Fruit fly (Drosophila melanogaster) whole organism, embryonic: ENCODE data around the gene CG34258.

Experiments used
- Ada2b ChIP-seq: fragments of 200-800 bp; sonication (Bioruptor generic); IDR thresholded peaks from 2 replicates; pipeline ENCODE4 v1.3.6; 2022; ENCODE audit warnings: missing biosample characterization, missing genetic modification characterization
- Atf6 ChIP-seq: fragments of 200-800 bp; sonication (Bioruptor generic); IDR thresholded peaks from 2 replicates; pipeline ENCODE4 v1.3.6; 2022; ENCODE audit warnings: missing biosample characterization, missing genetic modification characterization
- Bdp1 ChIP-seq: fragments of 200-800 bp; sonication (Bioruptor generic); optimal IDR thresholded peaks from 3 replicates; lab custom pipeline; 2016; ENCODE audit warnings: missing biosample characterization, missing genetic modification characterization
- CG11560 ChIP-seq: fragments of 200-800 bp; sonication (Bioruptor generic); IDR thresholded peaks from 3 replicates; pipeline ENCODE4 v1.3.6; 2022; ENCODE audit warnings: missing biosample characterization, missing genetic modification characterization
- CG11695 ChIP-seq: fragments of 200-800 bp; sonication (Bioruptor generic); IDR thresholded peaks from 3 replicates; pipeline ENCODE4 v1.3.6; 2022; ENCODE audit warnings: missing biosample characterization, missing genetic modification characterization
- CG11696 ChIP-seq: fragments of 200-800 bp; sonication (Bioruptor generic); IDR thresholded peaks from 2 replicates; pipeline ENCODE4 v1.3.6; 2022; ENCODE audit warnings: missing biosample characterization, missing genetic modification characterization
- CG12155 ChIP-seq: fragments of 200-800 bp; sonication (Bioruptor generic); optimal IDR thresholded peaks from 3 replicates; lab custom pipeline; 2016; ENCODE audit warnings: missing biosample characterization, missing genetic modification characterization
- CG12299 ChIP-seq: fragments of 200-800 bp; sonication (Bioruptor generic); optimal IDR thresholded peaks from 2 replicates; lab custom pipeline; 2018; ENCODE audit warnings: missing biosample characterization, mild to moderate bottlenecking, missing genetic modification characterization
- CG14710 ChIP-seq: fragments of 200-800 bp; sonication (Bioruptor generic); optimal IDR thresholded peaks from 3 replicates; lab custom pipeline; 2019; ENCODE audit warnings: missing biosample characterization, mild to moderate bottlenecking, missing genetic modification characterization, moderate library complexity
- CG1603 ChIP-seq: fragments of 200-800 bp; sonication (Bioruptor generic); optimal IDR thresholded peaks from 2 replicates; lab custom pipeline; 2019; ENCODE audit warnings: missing biosample characterization, mild to moderate bottlenecking, missing genetic modification characterization, moderate library complexity
- CG16815 ChIP-seq: fragments of 200-800 bp; sonication (Bioruptor generic); optimal IDR thresholded peaks from 3 replicates; lab custom pipeline; 2017; ENCODE audit warnings: missing biosample characterization, mild to moderate bottlenecking, missing genetic modification characterization
- CG17385 ChIP-seq: fragments of 200-800 bp; sonication (Bioruptor generic); optimal IDR thresholded peaks from 3 replicates; lab custom pipeline; 2018; ENCODE audit warnings: missing biosample characterization, mild to moderate bottlenecking, missing genetic modification characterization
- CG2202 ChIP-seq: fragments of 200-800 bp; sonication (Bioruptor generic); optimal IDR thresholded peaks from 2 replicates; lab custom pipeline; 2018; ENCODE audit warnings: missing biosample characterization, mild to moderate bottlenecking, missing genetic modification characterization
- CG2678 ChIP-seq: fragments of 200-800 bp; sonication (Bioruptor generic); optimal IDR thresholded peaks from 3 replicates; lab custom pipeline; 2019; ENCODE audit warnings: missing biosample characterization, mild to moderate bottlenecking, missing genetic modification characterization, moderate library complexity
- CG32532 ChIP-seq: fragments of 200-800 bp; sonication (Bioruptor generic); IDR thresholded peaks from 2 replicates; pipeline ENCODE4 v1.3.6; 2022; ENCODE audit warnings: missing biosample characterization, missing genetic modification characterization
- CG43689 ChIP-seq: fragments of 200-800 bp; sonication (Bioruptor generic); IDR thresholded peaks from 2 replicates; pipeline ENCODE4 v1.3.6; 2022; ENCODE audit warnings: missing biosample characterization, missing genetic modification characterization
- CG7839 ChIP-seq: fragments of 200-800 bp; sonication (Bioruptor generic); optimal IDR thresholded peaks from 3 replicates; lab custom pipeline; 2018; ENCODE audit warnings: missing biosample characterization, mild to moderate bottlenecking, missing genetic modification characterization, moderate library complexity
- CG8478 ChIP-seq: fragments of >200 bp; optimal IDR thresholded peaks from 2 replicates; lab custom pipeline; 2018
- Gsc ChIP-seq: fragments of 200-800 bp; sonication (Bioruptor generic); IDR thresholded peaks from 2 replicates; pipeline ENCODE4 v1.3.6; 2022; ENCODE audit warnings: missing biosample characterization, missing genetic modification characterization
- Med ChIP-seq: fragments of 200-800 bp; sonication (Bioruptor generic); peaks from one replicate; lab custom pipeline; 2016; ENCODE audit warnings: missing biosample characterization, missing genetic modification characterization, mild to moderate bottlenecking, inconsistent platforms, moderate library complexity
- Mrtf ChIP-seq: fragments of 200-800 bp; sonication (Bioruptor generic); IDR thresholded peaks from 3 replicates; pipeline ENCODE4 v1.3.6; 2022; ENCODE audit warnings: missing biosample characterization, missing genetic modification characterization
- Nf-YA ChIP-seq: fragments of 200-800 bp; sonication (Bioruptor generic); IDR thresholded peaks from 2 replicates; pipeline ENCODE4 v1.3.6; 2022; ENCODE audit warnings: missing biosample characterization, missing genetic modification characterization
- Xrp1 ChIP-seq: fragments of 200-800 bp; sonication (Bioruptor generic); IDR thresholded peaks from 2 replicates; pipeline ENCODE4 v1.3.6; 2022; ENCODE audit warnings: missing biosample characterization, missing genetic modification characterization
- abd-A ChIP-seq: fragments of 200-800 bp; sonication (Bioruptor generic); optimal IDR thresholded peaks from 3 replicates; lab custom pipeline; 2019; ENCODE audit warnings: missing biosample characterization, mild to moderate bottlenecking, missing genetic modification characterization, moderate library complexity
- aop ChIP-seq: fragments of 200-800 bp; sonication (Bioruptor generic); IDR thresholded peaks from 2 replicates; pipeline ENCODE4 v1.3.6; 2022; ENCODE audit warnings: missing biosample characterization, missing genetic modification characterization
- ara ChIP-seq: fragments of 200-800 bp; sonication (Bioruptor generic); IDR thresholded peaks from 2 replicates; pipeline ENCODE4 v1.3.6; 2022; ENCODE audit warnings: missing biosample characterization, missing genetic modification characterization
- bab2 ChIP-seq: fragments of 200-800 bp; sonication (Bioruptor generic); optimal IDR thresholded peaks from 2 replicates; lab custom pipeline; 2016; ENCODE audit warnings: missing biosample characterization, missing genetic modification characterization
- bcd ChIP-seq: fragments of 200-800 bp; sonication (Bioruptor generic); optimal IDR thresholded peaks from 2 replicates; lab custom pipeline; 2017; ENCODE audit warnings: missing biosample characterization, mild to moderate bottlenecking, missing genetic modification characterization
- cato ChIP-seq: fragments of 200-800 bp; sonication (Bioruptor generic); optimal IDR thresholded peaks from 2 replicates; lab custom pipeline; 2016; ENCODE audit warnings: missing biosample characterization, missing genetic modification characterization, borderline replicate concordance
- corto ChIP-seq: fragments of 200-800 bp; sonication (Bioruptor generic); optimal IDR thresholded peaks from 2 replicates; lab custom pipeline; 2016; ENCODE audit warnings: missing biosample characterization, mild to moderate bottlenecking, missing genetic modification characterization, moderate library complexity
- danr ChIP-seq: fragments of 200-800 bp; sonication (Bioruptor generic); IDR thresholded peaks from 2 replicates; pipeline ENCODE4 v1.3.6; 2022; ENCODE audit warnings: missing biosample characterization, missing genetic modification characterization
- disco-r ChIP-seq: fragments of 200-800 bp; sonication (Bioruptor generic); optimal IDR thresholded peaks from 2 replicates; lab custom pipeline; 2016; ENCODE audit warnings: missing biosample characterization, missing genetic modification characterization
- exex ChIP-seq: fragments of 200-800 bp; sonication (Bioruptor generic); optimal IDR thresholded peaks from 4 replicates; lab custom pipeline; 2018; ENCODE audit warnings: missing biosample characterization, mild to moderate bottlenecking, missing genetic modification characterization, moderate library complexity
- fd64A ChIP-seq: fragments of 200-800 bp; sonication (Bioruptor generic); optimal IDR thresholded peaks from 3 replicates; lab custom pipeline; 2018; ENCODE audit warnings: missing biosample characterization, mild to moderate bottlenecking, missing genetic modification characterization
- hkb ChIP-seq, 2 experiments: fragments of 200-800 bp in 1 of 2; fragments of >200 bp in 1 of 2; sonication (Bioruptor generic) in 1 of 2; IDR thresholded peaks in 1 of 2; optimal IDR thresholded peaks in 1 of 2; 2 replicates each; pipeline versions ENCODE4 v1.3.6 to Lab custom; 2017 to 2022; ENCODE audit warnings: missing biosample characterization in 1 of 2, missing genetic modification characterization in 1 of 2
- inv ChIP-seq: fragments of 200-800 bp; sonication (Bioruptor generic); IDR thresholded peaks from 2 replicates; pipeline ENCODE4 v1.3.6; 2022; ENCODE audit warnings: missing biosample characterization, missing genetic modification characterization; ENCODE audit not compliant: partially characterized antibody
- kni ChIP-seq: fragments of 200-800 bp; sonication (Bioruptor generic); optimal IDR thresholded peaks from 3 replicates; lab custom pipeline; 2017; ENCODE audit warnings: mild to moderate bottlenecking, missing biosample characterization, missing genetic modification reagents, missing genetic modification characterization
- maf-S ChIP-seq: fragments of 200-800 bp; sonication (Bioruptor generic); optimal IDR thresholded peaks from 2 replicates; lab custom pipeline; 2016; ENCODE audit warnings: missing biosample characterization, missing genetic modification characterization
- nerfin-2 ChIP-seq: fragments of 200-800 bp; sonication (Bioruptor generic); IDR thresholded peaks from 2 replicates; pipeline ENCODE4 v1.3.6; 2022; ENCODE audit warnings: missing biosample characterization, missing genetic modification characterization; ENCODE audit not compliant: partially characterized antibody
- org-1 ChIP-seq: fragments of 200-800 bp; sonication (Bioruptor generic); optimal IDR thresholded peaks from 2 replicates; lab custom pipeline; 2017; ENCODE audit warnings: missing biosample characterization, missing genetic modification characterization
- pfk ChIP-seq: fragments of 200-800 bp; sonication (Bioruptor generic); optimal IDR thresholded peaks from 2 replicates; lab custom pipeline; 2018; ENCODE audit warnings: missing biosample characterization, mild to moderate bottlenecking, missing genetic modification characterization, moderate library complexity
- pita ChIP-seq: fragments of 200-800 bp; sonication (Bioruptor generic); optimal IDR thresholded peaks from 2 replicates; lab custom pipeline; 2017; ENCODE audit warnings: missing biosample characterization, mild to moderate bottlenecking, missing genetic modification characterization
- run ChIP-seq: fragments of 200-800 bp; sonication (Bioruptor generic); optimal IDR thresholded peaks from 3 replicates; lab custom pipeline; 2018; ENCODE audit warnings: missing biosample characterization, mild to moderate bottlenecking, missing genetic modification characterization
- slbo ChIP-seq: fragments of 200-800 bp; sonication (Bioruptor generic); IDR thresholded peaks from 2 replicates; pipeline ENCODE4 v1.3.6; 2022; ENCODE audit warnings: missing biosample characterization, missing genetic modification characterization
- sob ChIP-seq: fragments of 200-800 bp; sonication (Bioruptor generic); IDR thresholded peaks from 2 replicates; pipeline ENCODE4 v1.3.6; 2022; ENCODE audit warnings: missing biosample characterization, missing genetic modification characterization
- sug ChIP-seq: fragments of 200-800 bp; optimal IDR thresholded peaks from 2 replicates; lab custom pipeline; 2019; ENCODE audit warnings: missing biosample characterization, mild to moderate bottlenecking, missing genetic modification characterization, moderate library complexity
- usp ChIP-seq: fragments of >200 bp; optimal IDR thresholded peaks from 2 replicates; lab custom pipeline; 2017; ENCODE audit warnings: missing biosample characterization, missing genetic modification characterization
- vvl ChIP-seq: fragments of 200-800 bp; sonication (Bioruptor generic); IDR thresholded peaks from 2 replicates; pipeline ENCODE4 v1.3.6; 2022; ENCODE audit warnings: missing biosample characterization, missing genetic modification characterization
- yki ChIP-seq: fragments of >200 bp; optimal IDR thresholded peaks from 3 replicates; lab custom pipeline; 2018

Gene CG34258

DNA sequence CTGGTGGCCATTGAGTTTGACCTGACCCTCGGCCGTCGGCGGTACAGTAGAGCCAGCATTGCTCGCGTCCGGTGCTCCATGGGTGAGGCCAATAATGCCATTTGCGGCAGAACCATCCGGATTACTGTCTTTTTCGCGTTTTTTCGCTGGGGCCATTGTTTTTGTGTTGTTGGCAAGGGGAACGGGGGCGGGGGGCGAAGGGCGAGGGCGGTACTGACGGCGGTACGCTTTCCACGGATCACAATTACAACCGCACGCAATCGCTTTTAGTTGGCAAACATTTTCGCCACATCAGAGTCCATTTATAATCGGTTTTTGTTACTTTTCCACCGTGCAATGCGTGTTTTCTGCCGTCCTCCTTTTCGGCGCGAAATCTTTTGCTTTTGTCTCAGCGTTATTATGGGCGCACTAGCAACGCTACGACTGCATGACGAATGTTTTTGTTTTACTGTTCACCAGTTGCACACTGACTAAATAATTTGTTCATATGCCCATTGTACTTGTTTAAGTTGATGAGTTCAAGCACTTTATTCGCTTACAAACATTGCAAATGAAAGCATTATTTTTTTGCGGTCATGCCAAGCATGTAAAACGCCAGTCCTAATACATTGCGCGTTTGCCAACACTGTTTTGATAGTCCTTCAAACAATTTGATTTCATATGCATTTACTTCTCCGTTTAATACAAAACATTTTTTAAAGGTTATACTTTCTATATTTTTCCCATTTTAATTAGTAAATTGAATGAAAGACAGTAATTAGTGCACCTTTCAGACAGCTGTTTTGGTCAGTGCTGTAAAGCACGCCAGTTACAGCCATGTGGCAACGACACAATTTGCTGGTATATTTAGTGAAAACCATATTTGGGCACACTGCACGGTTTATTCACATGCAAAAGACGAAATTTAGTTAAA is 28.7 kb downstream of the CG34258 start, which contains the start of gene Pfdn6 (continued):
- TF ChIP-seq ara (0 out of 2 replicates have a peak, but pooled peaks have one; percentile 35), CG32532 (GFP tag; lab: Robert Waterston, UW) (peak; percentile 78), Xrp1 (GFP tag; lab: Robert Waterston, UW) (peak; percentile 82), CG8478 (lab: Kevin White, UChicago) (no peak), exex (no peak), abd-A (tag; lab: Kevin White, UChicago) (no peak), Med (GFP tag; lab: Kevin White, UChicago) (peak; percentile 96), pfk (GFP tag; lab: Kevin White, UChicago) (no peak), pita (GFP tag; lab: Kevin White, UChicago) (no peak), cato (GFP tag; lab: Kevin White, UChicago) (peak; percentile 53), CG12299 (tag; lab: Kevin White, UChicago) (peak; percentile 17), CG7839 (tag; lab: Kevin White, UChicago) (no peak), CG2678 (tag; lab: Kevin White, UChicago) (peak; percentile 39), bcd (GFP tag; lab: Kevin White, UChicago) (peak; percentile 67), Mrtf (GFP tag; lab: Robert Waterston, UW) (peak; percentile 75; the same call in 2 of the 3 replicates), org-1 (GFP tag; lab: Kevin White, UChicago) (no peak), Atf6 (peak; percentile 73), corto (GFP tag; lab: Kevin White, UChicago) (no peak), CG17385 (no peak), run (peak; percentile 12), disco-r (GFP tag; lab: Kevin White, UChicago) (peak; percentile 82), kni (GFP tag; lab: Kevin White, UChicago) (no peak), CG16815 (GFP tag; lab: Kevin White, UChicago) (peak; percentile 74), CG1603 (tag; lab: Kevin White, UChicago) (peak; percentile 89), CG11560 (tag; lab: Robert Waterston, UW) (no peak), nerfin-2 (GFP tag; lab: Robert Waterston, UW) (peak; percentile 76), CG14710 (tag; lab: Kevin White, UChicago) (peak; percentile 82), sob (GFP tag; lab: Robert Waterston, UW) (peak; percentile 90), usp (GFP tag; lab: Kevin White, UChicago) (no peak), maf-S (peak; percentile 72), bab2 (GFP tag; lab: Kevin White, UChicago) (peak; percentile 67), CG12155 (GFP tag; lab: Kevin White, UChicago) (peak; percentile 56), Gsc (GFP tag; lab: Robert Waterston, UW) (no peak; the same call in 1 of the 2 replicates), sug (peak; percentile 62), danr (GFP tag; lab: Robert Waterston, UW) (no peak), vvl (GFP tag; lab: Robert Waterston, UW) (peak; percentile 85), Bdp1 (GFP tag; lab: Kevin White, UChicago) (peak; percentile 78), Nf-YA (0 out of 2 replicates have a peak, but pooled peaks have one; percentile 11), yki (lab: Kevin White, UChicago) (no peak), CG11695 (GFP tag; lab: Robert Waterston, UW) (no peak), aop (GFP tag; lab: Robert Waterston, UW) (no peak), inv (GFP tag; lab: Robert Waterston, UW) (peak; percentile 82), hkb (optimal IDR thresholded peaks at IDR 0.05; lab: Kevin White, UChicago) (peak; percentile 91), hkb (GFP tag; IDR thresholded peaks at IDR 0.05; lab: Robert Waterston, UW) (no peak), CG2202 (tag; lab: Kevin White, UChicago) (peak; percentile 25), fd64A (GFP tag; lab: Kevin White, UChicago) (peak; percentile 6), Ada2b (GFP tag; lab: Robert Waterston, UW) (peak; percentile 74), slbo (GFP tag; lab: Robert Waterston, UW) (peak; percentile 88), CG43689 (GFP tag; lab: Robert Waterston, UW) (no peak), CG11696 (GFP tag; lab: Robert Waterston, UW) (peak; percentile 42; the same call in 1 of the 2 replicates)
